3 worm cellular contexts compared by ENCODE assay signal in the genomic region with DNA sequence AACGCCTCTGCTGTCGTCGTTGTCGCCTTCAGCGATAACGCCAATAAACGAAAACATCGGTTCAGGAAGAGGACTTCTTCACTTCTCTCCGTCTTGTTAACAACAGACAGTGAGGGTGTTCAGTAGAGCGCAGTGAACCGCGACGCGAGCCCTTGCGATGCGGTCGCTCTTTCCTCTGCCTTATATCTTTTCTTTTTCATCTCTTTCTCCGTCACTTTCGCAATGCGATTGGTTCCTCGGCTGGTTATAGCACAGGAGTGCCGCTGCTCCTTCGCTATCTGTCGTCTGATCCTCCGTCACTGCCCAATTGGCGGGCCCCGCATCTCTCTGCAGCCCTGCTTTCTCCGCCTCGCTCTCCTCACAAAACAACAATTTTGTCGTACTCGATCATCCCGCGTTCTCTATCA.
TF ChIP-seq lines count a peak whose summit lies in the region.

No protein-coding gene starts in this region.

TF ChIP-seq in whole organism, L1 larva, 84 proteins besides CTCF, POLR2A, EP300 and RAD21 (continued from another document and continues in another):
- TF ChIP-seq fos-1 (tag; optimal IDR thresholded peaks at IDR 0.05; lab: Kevin White, UChicago) (peak; percentile 38), mep-1 (tag; optimal IDR thresholded peaks at IDR 0.05; lab: Kevin White, UChicago) (peak; percentile 71), zip-4 (GFP tag; optimal IDR thresholded peaks at IDR 0.05; lab: Kevin White, UChicago) (no peak), nhr-12 (tag; optimal IDR thresholded peaks at IDR 0.05; lab: Kevin White, UChicago) (no peak), mab-9 (GFP tag; IDR thresholded peaks at IDR 0.05; lab: Robert Waterston, UW) (no peak), unc-130 (tag; optimal IDR thresholded peaks at IDR 0.05; lab: Kevin White, UChicago) (peak; percentile 70), tlp-1 (tag; optimal IDR thresholded peaks at IDR 0.05; lab: Kevin White, UChicago) (no peak), jun-1 (tag; optimal IDR thresholded peaks at IDR 0.05; lab: Kevin White, UChicago) (peak; percentile 76), nhr-85 (tag; lab: Kevin White, UChicago) (no peak), lir-3 (tag; optimal IDR thresholded peaks at IDR 0.05; lab: Kevin White, UChicago; ENCODE audit: poor library complexity) (peak; percentile 32), C16A3.4 (tag; optimal IDR thresholded peaks at IDR 0.05; lab: Kevin White, UChicago) (peak; percentile 56), pqm-1 (tag; optimal IDR thresholded peaks at IDR 0.05; lab: Kevin White, UChicago) (no peak), ceh-63 (GFP tag; optimal IDR thresholded peaks at IDR 0.05; lab: Kevin White, UChicago) (no peak), fkh-4 (tag; optimal IDR thresholded peaks at IDR 0.05; lab: Kevin White, UChicago; ENCODE audit: borderline replicate concordance) (no peak), elt-2 (tag; optimal IDR thresholded peaks at IDR 0.05; lab: Kevin White, UChicago) (no peak), grh-1 (GFP tag; IDR thresholded peaks at IDR 0.05; lab: Robert Waterston, UW) (no peak), isw-1 (GFP tag; IDR thresholded peaks at IDR 0.05; lab: Robert Waterston, UW) (peak; percentile 64), vab-15 (tag; optimal IDR thresholded peaks at IDR 0.05; lab: Kevin White, UChicago) (no peak), aly-2 (tag; optimal IDR thresholded peaks at IDR 0.05; lab: Kevin White, UChicago) (no peak), nhr-90 (tag; optimal IDR thresholded peaks at IDR 0.05; lab: Kevin White, UChicago; ENCODE audit: poor library complexity) (no peak), hlh-4 (tag; optimal IDR thresholded peaks at IDR 0.05; lab: Kevin White, UChicago) (no peak), nhr-19 (GFP tag; conservative IDR thresholded peaks at IDR 0.05; lab: Robert Waterston, UW) (peak; percentile 45; the same call in 1 of the 2 replicates), egl-27 (tag; optimal IDR thresholded peaks at IDR 0.05; lab: Kevin White, UChicago) (peak in 1 of 2 experiments; percentile 35), sox-4 (tag; optimal IDR thresholded peaks at IDR 0.05; lab: Kevin White, UChicago) (no peak), fkh-8 (tag; optimal IDR thresholded peaks at IDR 0.05; lab: Kevin White, UChicago) (peak; percentile 91), rnt-1 (tag; optimal IDR thresholded peaks at IDR 0.05; lab: Kevin White, UChicago) (peak; percentile 62), snpc-4 (tag; optimal IDR thresholded peaks at IDR 0.05; lab: Kevin White, UChicago) (peak; percentile 14), ama-1 (optimal IDR thresholded peaks at IDR 0.05; lab: Kevin White, UChicago) (no peak), ztf-4 (tag; optimal IDR thresholded peaks at IDR 0.05; lab: Kevin White, UChicago) (no peak), zag-1 (tag; optimal IDR thresholded peaks at IDR 0.05; lab: Kevin White, UChicago) (no peak), unc-30 (tag; optimal IDR thresholded peaks at IDR 0.05; lab: Kevin White, UChicago) (no peak), hpl-2 (GFP tag; optimal IDR thresholded peaks at IDR 0.05; lab: Kevin White, UChicago) (no peak), nhr-20 (tag; optimal IDR thresholded peaks at IDR 0.05; lab: Kevin White, UChicago) (peak; percentile 48), lin-39 (tag; optimal IDR thresholded peaks at IDR 0.05; lab: Kevin White, UChicago) (no peak), nhr-11 (tag; optimal IDR thresholded peaks at IDR 0.05; lab: Kevin White, UChicago) (no peak), unc-86 (tag; optimal IDR thresholded peaks at IDR 0.05; lab: Kevin White, UChicago) (peak; percentile 61), pag-3 (tag; optimal IDR thresholded peaks at IDR 0.05; lab: Kevin White, UChicago; ENCODE audit: borderline replicate concordance, insufficient read depth) (no peak), nhr-71 (tag; optimal IDR thresholded peaks at IDR 0.05; lab: Kevin White, UChicago) (peak; percentile 83), skn-1 (tag; optimal IDR thresholded peaks at IDR 0.05; lab: Kevin White, UChicago) (peak; percentile 81), egl-13 (tag; optimal IDR thresholded peaks at IDR 0.05; lab: Kevin White, UChicago) (peak; percentile 51), fkh-10 (GFP tag; optimal IDR thresholded peaks at IDR 0.05; lab: Kevin White, UChicago) (peak; percentile 84), swsn-7 (tag; optimal IDR thresholded peaks at IDR 0.05; lab: Kevin White, UChicago) (peak; percentile 68), ceh-88 (GFP tag; IDR thresholded peaks at IDR 0.05; lab: Robert Waterston, UW) (no peak)

TF ChIP-seq in whole organism, L3 larva, 47 proteins besides CTCF, POLR2A, EP300 and RAD21 (continued from another document):
- TF ChIP-seq nfya-1 (tag; optimal IDR thresholded peaks at IDR 0.05; lab: Kevin White, UChicago; ENCODE audit: insufficient read depth) (peak; percentile 98), unc-62 (GFP tag; optimal IDR thresholded peaks at IDR 0.05; lab: Kevin White, UChicago) (no peak), elt-2 (tag; optimal IDR thresholded peaks at IDR 0.05; lab: Kevin White, UChicago) (peak; percentile 43), nhr-23 (tag; optimal IDR thresholded peaks at IDR 0.05; lab: Kevin White, UChicago) (peak; percentile 5), snpc-4 (tag; optimal IDR thresholded peaks at IDR 0.05; lab: Kevin White, UChicago) (peak; percentile 79), ceh-28 (tag; optimal IDR thresholded peaks at IDR 0.05; lab: Kevin White, UChicago) (peak; percentile 37), elt-3 (tag; optimal IDR thresholded peaks at IDR 0.05; lab: Kevin White, UChicago) (no peak), nhr-76 (tag; optimal IDR thresholded peaks at IDR 0.05; lab: Kevin White, UChicago) (no peak), mml-1 (tag; optimal IDR thresholded peaks at IDR 0.05; lab: Kevin White, UChicago) (no peak), nhr-237 (tag; optimal IDR thresholded peaks at IDR 0.05; lab: Kevin White, UChicago) (no peak), lin-15B (tag; optimal IDR thresholded peaks at IDR 0.05; lab: Kevin White, UChicago) (peak; percentile 89), unc-39 (tag; optimal IDR thresholded peaks at IDR 0.05; lab: Kevin White, UChicago) (no peak), nhr-11 (tag; optimal IDR thresholded peaks at IDR 0.05; lab: Kevin White, UChicago) (peak; percentile 65), nhr-77 (tag; optimal IDR thresholded peaks at IDR 0.05; lab: Kevin White, UChicago) (no peak), ceh-82 (tag; optimal IDR thresholded peaks at IDR 0.05; lab: Kevin White, UChicago) (no peak), nhr-25 (tag; optimal IDR thresholded peaks at IDR 0.05; lab: Kevin White, UChicago) (no peak), nhr-67 (tag; optimal IDR thresholded peaks at IDR 0.05; lab: Kevin White, UChicago) (no peak), ceh-9 (tag; optimal IDR thresholded peaks at IDR 0.05; lab: Kevin White, UChicago) (no peak), fkh-10 (GFP tag; optimal IDR thresholded peaks at IDR 0.05; lab: Kevin White, UChicago) (peak; percentile 66), mdl-1 (tag; optimal IDR thresholded peaks at IDR 0.05; lab: Kevin White, UChicago) (no peak), egl-27 (tag; optimal IDR thresholded peaks at IDR 0.05; lab: Kevin White, UChicago) (peak; percentile 20), skn-1 (tag; optimal IDR thresholded peaks at IDR 0.05; lab: Kevin White, UChicago) (peak; percentile 51), ZK546.5 (tag; optimal IDR thresholded peaks at IDR 0.05; lab: Kevin White, UChicago) (no peak), daf-12 (tag; optimal IDR thresholded peaks at IDR 0.05; lab: Kevin White, UChicago) (no peak), ztf-11 (tag; optimal IDR thresholded peaks at IDR 0.05; lab: Kevin White, UChicago) (no peak), zag-1 (tag; optimal IDR thresholded peaks at IDR 0.05; lab: Kevin White, UChicago) (no peak), R02D3.7 (tag; optimal IDR thresholded peaks at IDR 0.05; lab: Kevin White, UChicago) (no peak), tbx-2 (tag; optimal IDR thresholded peaks at IDR 0.05; lab: Kevin White, UChicago) (peak; percentile 29), egl-5 (tag; optimal IDR thresholded peaks at IDR 0.05; lab: Kevin White, UChicago) (peak; percentile 25)
TF ChIP-seq in whole organism, L3 larva: peak in this region for 19.

TF ChIP-seq in whole organism, young adult, 124 proteins besides CTCF, POLR2A, EP300 and RAD21 (continued from another document and continues in another):
- TF ChIP-seq sptf-2 (GFP tag; optimal IDR thresholded peaks at IDR 0.05; lab: Kevin White, UChicago) (no peak), ztf-22 (GFP tag; optimal IDR thresholded peaks at IDR 0.05; lab: Kevin White, UChicago) (no peak), F57A8.1 (GFP tag; optimal IDR thresholded peaks at IDR 0.05; lab: Kevin White, UChicago) (no peak), him-1 (tag; optimal IDR thresholded peaks at IDR 0.05; lab: Kevin White, UChicago) (no peak), ceh-91 (GFP tag; IDR thresholded peaks at IDR 0.05; lab: Robert Waterston, UW) (no peak), ztf-26 (tag; optimal IDR thresholded peaks at IDR 0.05; lab: Kevin White, UChicago) (no peak), unc-130 (GFP tag; optimal IDR thresholded peaks at IDR 0.05; lab: Kevin White, UChicago) (no peak), ztf-18 (tag; optimal IDR thresholded peaks at IDR 0.05; lab: Kevin White, UChicago) (peak; percentile 41), let-607 (tag; optimal IDR thresholded peaks at IDR 0.05; lab: Kevin White, UChicago) (no peak), Y53F4B.3 (GFP tag; IDR thresholded peaks at IDR 0.05; lab: Robert Waterston, UW) (no peak), hrde-1 (tag; optimal IDR thresholded peaks at IDR 0.05; lab: Kevin White, UChicago; ENCODE audit: borderline replicate concordance) (no peak), F39B2.1 (GFP tag; IDR thresholded peaks at IDR 0.05; lab: Robert Waterston, UW) (no peak), lin-54 (GFP tag; optimal IDR thresholded peaks at IDR 0.05; lab: Kevin White, UChicago) (no peak), fkh-3 (tag; optimal IDR thresholded peaks at IDR 0.05; lab: Kevin White, UChicago) (no peak), F10E7.11 (tag; optimal IDR thresholded peaks at IDR 0.05; lab: Kevin White, UChicago) (no peak), F37B4.10 (GFP tag; IDR thresholded peaks at IDR 0.05; lab: Robert Waterston, UW) (no peak), efl-1 (GFP tag; optimal IDR thresholded peaks at IDR 0.05; lab: Kevin White, UChicago) (no peak), aptf-3 (GFP tag; IDR thresholded peaks at IDR 0.05; lab: Robert Waterston, UW) (no peak), mel-28 (tag; optimal IDR thresholded peaks at IDR 0.05; lab: Kevin White, UChicago; ENCODE audit: borderline replicate concordance) (no peak), F33H1.4 (GFP tag; IDR thresholded peaks at IDR 0.05; lab: Robert Waterston, UW) (no peak), D2030.7 (GFP tag; IDR thresholded peaks at IDR 0.05; lab: Robert Waterston, UW) (no peak), madf-10 (tag; optimal IDR thresholded peaks at IDR 0.05; lab: Kevin White, UChicago) (peak; percentile 23), F49E8.2 (tag; optimal IDR thresholded peaks at IDR 0.05; lab: Kevin White, UChicago; ENCODE audit: insufficient read depth) (no peak), ekl-4 (GFP tag; IDR thresholded peaks at IDR 0.05; lab: Robert Waterston, UW) (no peak), F57C9.4 (tag; optimal IDR thresholded peaks at IDR 0.05; lab: Kevin White, UChicago) (no peak), somi-1 (GFP tag; optimal IDR thresholded peaks at IDR 0.05; lab: Kevin White, UChicago) (peak; percentile 53), ceh-27 (GFP tag; optimal IDR thresholded peaks at IDR 0.05; lab: Kevin White, UChicago) (peak; percentile 82), ceh-100 (GFP tag; IDR thresholded peaks at IDR 0.05; lab: Robert Waterston, UW) (no peak), lin-26 (GFP tag; IDR thresholded peaks at IDR 0.05; lab: Robert Waterston, UW) (no peak), athp-1 (tag; optimal IDR thresholded peaks at IDR 0.05; lab: Kevin White, UChicago) (peak; percentile 20), Y67H2A.10 (GFP tag; conservative IDR thresholded peaks at IDR 0.05; lab: Robert Waterston, UW) (no peak), Y95B8A.8 (GFP tag; IDR thresholded peaks at IDR 0.05; lab: Robert Waterston, UW) (0 out of 2 replicates have a peak, but pooled peaks have one; percentile 26), rpc-1 (optimal IDR thresholded peaks at IDR 0.05; lab: Kevin White, UChicago) (no peak), rpc-1 (tag; optimal IDR thresholded peaks at IDR 0.05; lab: Kevin White, UChicago) (no peak), B0336.3 (GFP tag; IDR thresholded peaks at IDR 0.05; lab: Robert Waterston, UW) (peak; percentile 66), hsf-1 (GFP tag; IDR thresholded peaks at IDR 0.05; lab: Robert Waterston, UW) (no peak), dpff-1 (tag; optimal IDR thresholded peaks at IDR 0.05; lab: Kevin White, UChicago) (no peak), bed-1 (GFP tag; IDR thresholded peaks at IDR 0.05; lab: Robert Waterston, UW) (no peak), xnd-1 (tag; optimal IDR thresholded peaks at IDR 0.05; lab: Kevin White, UChicago) (no peak), lin-35 (GFP tag; optimal IDR thresholded peaks at IDR 0.05; lab: Kevin White, UChicago) (peak in 1 of 3 experiments; percentile 59), pbrm-1 (GFP tag; IDR thresholded peaks at IDR 0.05; lab: Robert Waterston, UW) (0 out of 2 replicates have a peak, but pooled peaks have one; percentile 5), nfya-2 (GFP tag; IDR thresholded peaks at IDR 0.05; lab: Robert Waterston, UW) (no peak), mes-4 (tag; optimal IDR thresholded peaks at IDR 0.05; lab: Kevin White, UChicago) (no peak), attf-5 (GFP tag; optimal IDR thresholded peaks at IDR 0.05; lab: Kevin White, UChicago) (peak; percentile 88), lin-40 (tag; optimal IDR thresholded peaks at IDR 0.05; lab: Kevin White, UChicago) (peak; percentile 51), F52B5.7 (tag; optimal IDR thresholded peaks at IDR 0.05; lab: Kevin White, UChicago) (peak; percentile 5), hlh-26 (GFP tag; conservative IDR thresholded peaks at IDR 0.05; lab: Robert Waterston, UW) (no peak), hmg-1.2 (GFP tag; IDR thresholded peaks at IDR 0.05; lab: Robert Waterston, UW) (peak; percentile 56; the same call in 1 of the 2 replicates), egl-18 (GFP tag; IDR thresholded peaks at IDR 0.05; lab: Robert Waterston, UW) (0 out of 2 replicates have a peak, but pooled peaks have one; percentile 25), ccch-3 (GFP tag; optimal IDR thresholded peaks at IDR 0.05; lab: Kevin White, UChicago) (no peak), hlh-12 (tag; optimal IDR thresholded peaks at IDR 0.05; lab: Kevin White, UChicago) (no peak), chd-7 (tag; optimal IDR thresholded peaks at IDR 0.05; lab: Kevin White, UChicago) (peak; percentile 27), Y56A3A.18 (GFP tag; IDR thresholded peaks at IDR 0.05; lab: Robert Waterston, UW) (no peak), akir-1 (GFP tag; optimal IDR thresholded peaks at IDR 0.05; lab: Kevin White, UChicago) (no peak), rec-8 (tag; optimal IDR thresholded peaks at IDR 0.05; lab: Kevin White, UChicago) (no peak), egrh-3 (GFP tag; IDR thresholded peaks at IDR 0.05; lab: Robert Waterston, UW) (peak; percentile 74), tlf-1 (GFP tag; optimal IDR thresholded peaks at IDR 0.05; lab: Kevin White, UChicago) (no peak), repo-1 (tag; optimal IDR thresholded peaks at IDR 0.05; lab: Kevin White, UChicago) (peak; percentile 25), ztf-25 (GFP tag; IDR thresholded peaks at IDR 0.05; lab: Robert Waterston, UW) (no peak), B0019.2 (GFP tag; conservative IDR thresholded peaks at IDR 0.05; lab: Robert Waterston, UW) (no peak), ceh-58 (GFP tag; IDR thresholded peaks at IDR 0.05; lab: Robert Waterston, UW) (no peak), Y53G8AR.9 (GFP tag; conservative IDR thresholded peaks at IDR 0.05; lab: Robert Waterston, UW) (0 out of 2 replicates have a peak, but pooled peaks have one; percentile 43), zim-3 (tag; optimal IDR thresholded peaks at IDR 0.05; lab: Kevin White, UChicago) (peak; percentile 56), snpc-4 (GFP tag; optimal IDR thresholded peaks at IDR 0.05; lab: Kevin White, UChicago) (no peak), snpc-4 (tag; optimal IDR thresholded peaks at IDR 0.05; lab: Kevin White, UChicago) (peak in 2 of 4 experiments; percentile 21 to 27), atf-7 (tag; optimal IDR thresholded peaks at IDR 0.05; lab: Kevin White, UChicago) (peak; percentile 29), lir-1 (GFP tag; conservative IDR thresholded peaks at IDR 0.05; lab: Robert Waterston, UW) (no peak; the same call in 1 of the 2 replicates)
